Fruit fly (Drosophila melanogaster): Measurements from ENCODE around the gene Grx3.

Gene Grx3

dm6 chr2L:13382351-13383029 is 16.2 kb downstream of the Grx3 start, which contains the start of gene loqs (continued):
- no peak for TF ChIP-seq CG5245 (GFP tag; optimal IDR thresholded peaks at IDR 0.05)
- TF ChIP-seq fru (optimal IDR thresholded peaks at IDR 0.05): no peak
- TF ChIP-seq CG2116 (GFP tag; optimal IDR thresholded peaks at IDR 0.05): peak; percentile 83
- TF ChIP-seq CG12391 (tag; optimal IDR thresholded peaks at IDR 0.05): peak; percentile 60
- TF ChIP-seq CG3065 (GFP tag; optimal IDR thresholded peaks at IDR 0.05): no peak
- no peak for TF ChIP-seq bowl (GFP tag; IDR thresholded peaks at IDR 0.05)
- TF ChIP-seq scrt (GFP tag; optimal IDR thresholded peaks at IDR 0.05): no peak
- no peak for TF ChIP-seq CG15696 (tag; optimal IDR thresholded peaks at IDR 0.05)
- peak; percentile 31 for TF ChIP-seq CG4617 (GFP tag; optimal IDR thresholded peaks at IDR 0.05; ENCODE audit: borderline replicate concordance)
- TF ChIP-seq nom (GFP tag; optimal IDR thresholded peaks at IDR 0.05): no peak
- no peak for TF ChIP-seq Bdp1 (GFP tag; optimal IDR thresholded peaks at IDR 0.05)
- TF ChIP-seq zen2 (GFP tag; IDR thresholded peaks at IDR 0.05; ENCODE audit: partially characterized antibody): no peak
- no peak for TF ChIP-seq gsb (GFP tag; IDR thresholded peaks at IDR 0.05)
- TF ChIP-seq ab (GFP tag; optimal IDR thresholded peaks at IDR 0.05): no peak
- TF ChIP-seq corto (GFP tag; optimal IDR thresholded peaks at IDR 0.05): no peak
- no peak for TF ChIP-seq lola (GFP tag; optimal IDR thresholded peaks at IDR 0.05)
- TF ChIP-seq E2f2 (GFP tag; IDR thresholded peaks at IDR 0.05): peak; percentile 83
- no peak for TF ChIP-seq CG43689 (GFP tag; IDR thresholded peaks at IDR 0.05)
- 0 out of 2 replicates have a peak, but pooled peaks have one; percentile 5 for TF ChIP-seq CG6689 (GFP tag; IDR thresholded peaks at IDR 0.05)
- TF ChIP-seq CTCF (GFP tag; optimal IDR thresholded peaks at IDR 0.05): no peak
- peak; percentile 46; the same call in 1 of the 2 replicates for TF ChIP-seq slbo (GFP tag; IDR thresholded peaks at IDR 0.05)
- TF ChIP-seq z (GFP tag; IDR thresholded peaks at IDR 0.05): no peak
- no peak for TF ChIP-seq Nf-YC (tag; optimal IDR thresholded peaks at IDR 0.05)
- TF ChIP-seq CG17385 (GFP tag; optimal IDR thresholded peaks at IDR 0.05): no peak
- peak; percentile 31 for TF ChIP-seq CG8924 (tag; optimal IDR thresholded peaks at IDR 0.05)
- TF ChIP-seq lmd (GFP tag; IDR thresholded peaks at IDR 0.05): no peak
- TF ChIP-seq bbx (GFP tag; IDR thresholded peaks at IDR 0.05; ENCODE audit: partially characterized antibody): no peak
- TF ChIP-seq slp2 (GFP tag; optimal IDR thresholded peaks at IDR 0.05): no peak
- no peak for TF ChIP-seq zen (tag; optimal IDR thresholded peaks at IDR 0.05)
- no peak for TF ChIP-seq CG12744 (GFP tag; optimal IDR thresholded peaks at IDR 0.05)
- no peak for TF ChIP-seq Hr39 (optimal IDR thresholded peaks at IDR 0.05)
- no peak for TF ChIP-seq Six4 (GFP tag; optimal IDR thresholded peaks at IDR 0.05)
- TF ChIP-seq Eip74EF (GFP tag; optimal IDR thresholded peaks at IDR 0.05): no peak
- no peak for TF ChIP-seq ci (GFP tag; IDR thresholded peaks at IDR 0.05)
- TF ChIP-seq CG1602 (GFP tag; optimal IDR thresholded peaks at IDR 0.05): no peak
- peak; percentile 63; the same call in 1 of the 2 replicates for TF ChIP-seq CG32767 (GFP tag; IDR thresholded peaks at IDR 0.05)
- TF ChIP-seq CG34422 (GFP tag; IDR thresholded peaks at IDR 0.05): no peak
- TF ChIP-seq YL-1 (GFP tag; optimal IDR thresholded peaks at IDR 0.05): peak; percentile 34
- TF ChIP-seq CG30403 (GFP tag; optimal IDR thresholded peaks at IDR 0.05): peak; percentile 18
- TF ChIP-seq Hand (GFP tag; optimal IDR thresholded peaks at IDR 0.05): no peak
- TF ChIP-seq dmrt11E (tag; optimal IDR thresholded peaks at IDR 0.05): no peak
- no peak for TF ChIP-seq CG34376 (GFP tag; optimal IDR thresholded peaks at IDR 0.05)
- no peak for TF ChIP-seq HmgZ (tag; optimal IDR thresholded peaks at IDR 0.05)
- no peak for TF ChIP-seq CG7357 (GFP tag; IDR thresholded peaks at IDR 0.05)
- no peak for TF ChIP-seq inv (GFP tag; IDR thresholded peaks at IDR 0.05; ENCODE audit: partially characterized antibody)
- TF ChIP-seq CG6813 (GFP tag; optimal IDR thresholded peaks at IDR 0.05): no peak
- TF ChIP-seq tgo (GFP tag; IDR thresholded peaks at IDR 0.05): no peak
- no peak for TF ChIP-seq en (GFP tag; optimal IDR thresholded peaks at IDR 0.05)
- TF ChIP-seq Hr3 (GFP tag; optimal IDR thresholded peaks at IDR 0.05): peak; percentile 6
- TF ChIP-seq ERR (GFP tag; optimal IDR thresholded peaks at IDR 0.05): no peak
- no peak for TF ChIP-seq CG31224 (GFP tag; IDR thresholded peaks at IDR 0.05)
